ENCODE assay signal across 1 fruit fly cellular context in the genomic region with DNA sequence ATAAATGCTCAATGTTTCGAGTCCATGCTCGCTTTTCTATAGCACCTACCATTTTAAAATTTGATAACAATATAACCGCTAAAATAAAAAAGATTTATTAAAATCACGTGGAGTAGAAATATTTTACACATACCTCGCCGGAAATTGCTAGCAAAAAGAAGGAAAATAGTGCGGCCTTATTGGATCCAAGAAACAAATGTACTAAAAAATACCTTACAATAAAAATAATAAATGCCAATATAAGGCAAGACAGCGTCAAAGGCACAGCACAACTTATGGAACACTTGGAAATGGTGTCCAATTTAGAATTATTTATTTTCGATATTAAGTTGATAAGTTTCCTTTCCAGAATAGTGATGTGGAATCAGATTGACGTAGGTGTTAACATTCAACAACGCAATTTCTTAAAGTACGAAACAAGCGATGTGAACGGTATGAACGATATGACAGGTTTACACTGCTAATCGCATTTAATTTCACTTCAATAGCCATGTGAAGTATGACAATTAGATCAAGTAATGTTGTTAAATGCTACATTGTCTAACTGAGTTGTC.
A peak's percentile ranks its signal among the peaks of the same experiment; 100 is the strongest.
TF ChIP-seq lines count a peak whose summit lies in the region.

Gene RpL5 (minus strand): TSS at position 397 of the 554 bp plus-strand sequence.

TF ChIP-seq in whole organism, embryonic, 481 proteins besides CTCF, POLR2A, EP300 and RAD21 (continued from another document and continues in another):
- TF ChIP-seq CG6175 (GFP tag; IDR thresholded peaks at IDR 0.05; lab: Robert Waterston, UW) (no peak), ttk (GFP tag; IDR thresholded peaks at IDR 0.05; lab: Robert Waterston, UW) (no peak), CG18619 (GFP tag; optimal IDR thresholded peaks at IDR 0.05; lab: Kevin White, UChicago) (peak; percentile 17), ro (GFP tag; IDR thresholded peaks at IDR 0.05; lab: Robert Waterston, UW) (no peak), CG2712 (tag; optimal IDR thresholded peaks at IDR 0.05; lab: Kevin White, UChicago) (peak; percentile 42), CG15601 (tag; optimal IDR thresholded peaks at IDR 0.05; lab: Kevin White, UChicago) (no peak), B-H1 (GFP tag; IDR thresholded peaks at IDR 0.05; lab: Robert Waterston, UW) (no peak), CG43689 (GFP tag; IDR thresholded peaks at IDR 0.05; lab: Robert Waterston, UW) (no peak), CG42726 (GFP tag; IDR thresholded peaks at IDR 0.05; lab: Robert Waterston, UW; ENCODE audit: partially characterized antibody) (no peak), prd (optimal IDR thresholded peaks at IDR 0.05; lab: Kevin White, UChicago) (no peak), prd (GFP tag; IDR thresholded peaks at IDR 0.05; lab: Robert Waterston, UW) (no peak), sima (GFP tag; optimal IDR thresholded peaks at IDR 0.05; lab: Kevin White, UChicago) (no peak), Nf-YC (tag; optimal IDR thresholded peaks at IDR 0.05; lab: Kevin White, UChicago) (no peak), Antp (GFP tag; optimal IDR thresholded peaks at IDR 0.05; lab: Kevin White, UChicago) (no peak), CG11723 (GFP tag; optimal IDR thresholded peaks at IDR 0.05; lab: Kevin White, UChicago) (peak; percentile 98), CG13894 (tag; optimal IDR thresholded peaks at IDR 0.05; lab: Kevin White, UChicago) (no peak), btn (GFP tag; optimal IDR thresholded peaks at IDR 0.05; lab: Kevin White, UChicago) (no peak), H2.0 (GFP tag; IDR thresholded peaks at IDR 0.05; lab: Robert Waterston, UW) (peak; percentile 54), CG11696 (GFP tag; IDR thresholded peaks at IDR 0.05; lab: Robert Waterston, UW) (no peak), CG11504 (tag; optimal IDR thresholded peaks at IDR 0.05; lab: Kevin White, UChicago) (no peak), Jarid2 (GFP tag; optimal IDR thresholded peaks at IDR 0.05; lab: Kevin White, UChicago) (no peak), fd102C (GFP tag; optimal IDR thresholded peaks at IDR 0.05; lab: Kevin White, UChicago) (peak; percentile 14), CG6791 (GFP tag; IDR thresholded peaks at IDR 0.05; lab: Robert Waterston, UW; ENCODE audit: partially characterized antibody) (no peak), CG14667 (GFP tag; IDR thresholded peaks at IDR 0.05; lab: Robert Waterston, UW) (peak; percentile 77), CG6654 (GFP tag; optimal IDR thresholded peaks at IDR 0.05; lab: Kevin White, UChicago) (no peak), Sox100B (GFP tag; optimal IDR thresholded peaks at IDR 0.05; lab: Kevin White, UChicago) (peak; percentile 22), dan (GFP tag; IDR thresholded peaks at IDR 0.05; lab: Robert Waterston, UW) (no peak), twi (tag; optimal IDR thresholded peaks at IDR 0.05; lab: Kevin White, UChicago) (peak; percentile 26), CG9817 (tag; optimal IDR thresholded peaks at IDR 0.05; lab: Kevin White, UChicago) (peak; percentile 53), CG15696 (tag; optimal IDR thresholded peaks at IDR 0.05; lab: Kevin White, UChicago) (peak; percentile 11), CG7963 (GFP tag; IDR thresholded peaks at IDR 0.05; lab: Robert Waterston, UW; ENCODE audit: partially characterized antibody) (no peak), odd (GFP tag; optimal IDR thresholded peaks at IDR 0.05; lab: Kevin White, UChicago) (no peak), Xbp1 (GFP tag; optimal IDR thresholded peaks at IDR 0.05; lab: Kevin White, UChicago) (peak; percentile 45), CG6689 (GFP tag; IDR thresholded peaks at IDR 0.05; lab: Robert Waterston, UW) (no peak), CG11093 (GFP tag; IDR thresholded peaks at IDR 0.05; lab: Robert Waterston, UW) (no peak), H15 (GFP tag; IDR thresholded peaks at IDR 0.05; lab: Robert Waterston, UW) (no peak), MTF-1 (GFP tag; optimal IDR thresholded peaks at IDR 0.05; lab: Kevin White, UChicago; ENCODE audit: borderline replicate concordance) (peak; percentile 44), CG17359 (tag; optimal IDR thresholded peaks at IDR 0.05; lab: Kevin White, UChicago) (no peak), pzg (GFP tag; optimal IDR thresholded peaks at IDR 0.05; lab: Kevin White, UChicago) (peak; percentile 62), h (optimal IDR thresholded peaks at IDR 0.05; lab: Kevin White, UChicago) (no peak), CG8478 (optimal IDR thresholded peaks at IDR 0.05; lab: Kevin White, UChicago) (no peak), MESR4 (GFP tag; optimal IDR thresholded peaks at IDR 0.05; lab: Kevin White, UChicago) (peak; percentile 85), so (GFP tag; IDR thresholded peaks at IDR 0.05; lab: Robert Waterston, UW) (no peak), Blimp-1 (GFP tag; optimal IDR thresholded peaks at IDR 0.05; lab: Kevin White, UChicago) (no peak), Poxn (GFP tag; IDR thresholded peaks at IDR 0.05; lab: Robert Waterston, UW) (no peak), CG13296 (GFP tag; optimal IDR thresholded peaks at IDR 0.05; lab: Kevin White, UChicago) (peak; percentile 4), CG3407 (GFP tag; optimal IDR thresholded peaks at IDR 0.05; lab: Kevin White, UChicago) (no peak), dmrt99B (tag; optimal IDR thresholded peaks at IDR 0.05; lab: Kevin White, UChicago) (no peak), HmgZ (tag; optimal IDR thresholded peaks at IDR 0.05; lab: Kevin White, UChicago) (peak; percentile 57), gsb-n (tag; optimal IDR thresholded peaks at IDR 0.05; lab: Kevin White, UChicago) (no peak), CG7271 (tag; optimal IDR thresholded peaks at IDR 0.05; lab: Kevin White, UChicago) (peak; percentile 77), br (optimal IDR thresholded peaks at IDR 0.05; lab: Kevin White, UChicago) (no peak), crol (GFP tag; IDR thresholded peaks at IDR 0.05; lab: Robert Waterston, UW) (no peak), CG7928 (GFP tag; optimal IDR thresholded peaks at IDR 0.05; lab: Kevin White, UChicago) (no peak), CG1529 (GFP tag; optimal IDR thresholded peaks at IDR 0.05; lab: Kevin White, UChicago) (no peak), CG4424 (GFP tag; optimal IDR thresholded peaks at IDR 0.05; lab: Kevin White, UChicago) (no peak), dmrt11E (tag; optimal IDR thresholded peaks at IDR 0.05; lab: Kevin White, UChicago) (peak; percentile 56), slp2 (GFP tag; optimal IDR thresholded peaks at IDR 0.05; lab: Kevin White, UChicago) (peak; percentile 19), CG10959 (GFP tag; IDR thresholded peaks at IDR 0.05; lab: Robert Waterston, UW) (no peak), crp (GFP tag; optimal IDR thresholded peaks at IDR 0.05; lab: Kevin White, UChicago) (peak in 1 of 2 experiments; percentile 27), C15 (GFP tag; IDR thresholded peaks at IDR 0.05; lab: Robert Waterston, UW) (no peak), schlank (tag; optimal IDR thresholded peaks at IDR 0.05; lab: Kevin White, UChicago) (no peak), gt (GFP tag; IDR thresholded peaks at IDR 0.05; lab: Robert Waterston, UW) (no peak), emc (GFP tag; optimal IDR thresholded peaks at IDR 0.05; lab: Kevin White, UChicago) (no peak), Hey (tag; optimal IDR thresholded peaks at IDR 0.05; lab: Kevin White, UChicago) (no peak), zen2 (GFP tag; IDR thresholded peaks at IDR 0.05; lab: Robert Waterston, UW; ENCODE audit: partially characterized antibody) (no peak), sob (GFP tag; IDR thresholded peaks at IDR 0.05; lab: Robert Waterston, UW) (no peak; the same call in 1 of the 2 replicates), CG2116 (GFP tag; optimal IDR thresholded peaks at IDR 0.05; lab: Kevin White, UChicago) (peak; percentile 48), CG9797 (GFP tag; optimal IDR thresholded peaks at IDR 0.05; lab: Kevin White, UChicago) (no peak), GATAe (GFP tag; conservative IDR thresholded peaks at IDR 0.05; lab: Robert Waterston, UW) (no peak), CG9215 (GFP tag; IDR thresholded peaks at IDR 0.05; lab: Robert Waterston, UW) (no peak), CG10654 (GFP tag; optimal IDR thresholded peaks at IDR 0.05; lab: Kevin White, UChicago) (peak; percentile 3), BtbVII (GFP tag; optimal IDR thresholded peaks at IDR 0.05; lab: Kevin White, UChicago) (no peak), Ets97D (GFP tag; optimal IDR thresholded peaks at IDR 0.05; lab: Kevin White, UChicago) (peak; percentile 98), ATbp (GFP tag; optimal IDR thresholded peaks at IDR 0.05; lab: Kevin White, UChicago) (no peak), unpg (GFP tag; optimal IDR thresholded peaks at IDR 0.05; lab: Kevin White, UChicago) (no peak), CG2875 (GFP tag; optimal IDR thresholded peaks at IDR 0.05; lab: Kevin White, UChicago) (peak; percentile 23), CG3065 (GFP tag; optimal IDR thresholded peaks at IDR 0.05; lab: Kevin White, UChicago) (no peak), maf-S (GFP tag; optimal IDR thresholded peaks at IDR 0.05; lab: Kevin White, UChicago) (peak; percentile 23), slou (GFP tag; optimal IDR thresholded peaks at IDR 0.05; lab: Kevin White, UChicago) (peak; percentile 65), CG10267 (tag; optimal IDR thresholded peaks at IDR 0.05; lab: Kevin White, UChicago) (peak; percentile 22), CG6813 (GFP tag; optimal IDR thresholded peaks at IDR 0.05; lab: Kevin White, UChicago) (no peak), croc (GFP tag; conservative IDR thresholded peaks at IDR 0.05; lab: Robert Waterston, UW) (no peak; the same call in 2 of the 3 replicates), D19A (tag; optimal IDR thresholded peaks at IDR 0.05; lab: Kevin White, UChicago) (no peak), Asciz (GFP tag; optimal IDR thresholded peaks at IDR 0.05; lab: Kevin White, UChicago) (peak; percentile 17), eve (GFP tag; optimal IDR thresholded peaks at IDR 0.05; lab: Kevin White, UChicago) (peak in 1 of 2 experiments; percentile 35), chif (GFP tag; optimal IDR thresholded peaks at IDR 0.05; lab: Kevin White, UChicago) (peak in 1 of 2 experiments; percentile 12), fd3F (GFP tag; optimal IDR thresholded peaks at IDR 0.05; lab: Kevin White, UChicago) (no peak), tgo (GFP tag; IDR thresholded peaks at IDR 0.05; lab: Robert Waterston, UW) (peak; percentile 45), Max (GFP tag; optimal IDR thresholded peaks at IDR 0.05; lab: Kevin White, UChicago) (no peak), Sry-δ (GFP tag; optimal IDR thresholded peaks at IDR 0.05; lab: Kevin White, UChicago) (peak; percentile 37), CG8944 (GFP tag; optimal IDR thresholded peaks at IDR 0.05; lab: Kevin White, UChicago) (no peak), CG5953 (GFP tag; IDR thresholded peaks at IDR 0.05; lab: Robert Waterston, UW) (no peak), CG18476 (GFP tag; optimal IDR thresholded peaks at IDR 0.05; lab: Kevin White, UChicago) (no peak), CG14441 (GFP tag; IDR thresholded peaks at IDR 0.05; lab: Robert Waterston, UW) (no peak), tup (GFP tag; optimal IDR thresholded peaks at IDR 0.05; lab: Kevin White, UChicago) (no peak), CG1602 (GFP tag; optimal IDR thresholded peaks at IDR 0.05; lab: Kevin White, UChicago) (no peak), fru (optimal IDR thresholded peaks at IDR 0.05; lab: Kevin White, UChicago) (no peak), onecut (GFP tag; IDR thresholded peaks at IDR 0.05; lab: Robert Waterston, UW) (peak; percentile 43), ewg (GFP tag; optimal IDR thresholded peaks at IDR 0.05; lab: Kevin White, UChicago) (no peak), Usf (GFP tag; optimal IDR thresholded peaks at IDR 0.05; lab: Kevin White, UChicago) (peak; percentile 2), nerfin-2 (GFP tag; IDR thresholded peaks at IDR 0.05; lab: Robert Waterston, UW; ENCODE audit: partially characterized antibody) (no peak), CG11085 (GFP tag; IDR thresholded peaks at IDR 0.05; lab: Robert Waterston, UW) (peak; percentile 50; the same call in 1 of the 2 replicates), Kr (GFP tag; optimal IDR thresholded peaks at IDR 0.05; lab: Kevin White, UChicago) (no peak), Taf1 (GFP tag; IDR thresholded peaks at IDR 0.05; lab: Robert Waterston, UW) (no peak; the same call in 1 of the 2 replicates), en (GFP tag; optimal IDR thresholded peaks at IDR 0.05; lab: Kevin White, UChicago) (peak; percentile 20), slbo (GFP tag; IDR thresholded peaks at IDR 0.05; lab: Robert Waterston, UW) (no peak), CG15269 (tag; optimal IDR thresholded peaks at IDR 0.05; lab: Kevin White, UChicago) (no peak), CG6254 (GFP tag; optimal IDR thresholded peaks at IDR 0.05; lab: Kevin White, UChicago) (no peak), Lhr (GFP tag; optimal IDR thresholded peaks at IDR 0.05; lab: Kevin White, UChicago) (peak; percentile 84), HLH4C (GFP tag; IDR thresholded peaks at IDR 0.05; lab: Robert Waterston, UW; ENCODE audit: partially characterized antibody) (no peak), CG3838 (GFP tag; optimal IDR thresholded peaks at IDR 0.05; lab: Kevin White, UChicago) (no peak), ash1 (GFP tag; optimal IDR thresholded peaks at IDR 0.05; lab: Kevin White, UChicago) (no peak), CG7556 (GFP tag; optimal IDR thresholded peaks at IDR 0.05; lab: Kevin White, UChicago) (no peak), CG31224 (GFP tag; IDR thresholded peaks at IDR 0.05; lab: Robert Waterston, UW) (no peak), nerfin-1 (tag; optimal IDR thresholded peaks at IDR 0.05; lab: Kevin White, UChicago) (no peak), chn (GFP tag; optimal IDR thresholded peaks at IDR 0.05; lab: Kevin White, UChicago) (no peak), gfzf (GFP tag; optimal IDR thresholded peaks at IDR 0.05; lab: Kevin White, UChicago) (peak; percentile 71), CG6765 (GFP tag; optimal IDR thresholded peaks at IDR 0.05; lab: Kevin White, UChicago) (peak; percentile 11), NC2α (GFP tag; optimal IDR thresholded peaks at IDR 0.05; lab: Kevin White, UChicago) (no peak), HHEX (GFP tag; optimal IDR thresholded peaks at IDR 0.05; lab: Kevin White, UChicago) (no peak), Mrtf (GFP tag; IDR thresholded peaks at IDR 0.05; lab: Robert Waterston, UW) (no peak), CoRest (tag; optimal IDR thresholded peaks at IDR 0.05; lab: Kevin White, UChicago) (peak; percentile 55), oc (tag; optimal IDR thresholded peaks at IDR 0.05; lab: Kevin White, UChicago) (no peak), phol (tag; optimal IDR thresholded peaks at IDR 0.05; lab: Kevin White, UChicago) (peak; percentile 76), sqz (GFP tag; optimal IDR thresholded peaks at IDR 0.05; lab: Kevin White, UChicago) (no peak), CG15514 (GFP tag; optimal IDR thresholded peaks at IDR 0.05; lab: Kevin White, UChicago) (no peak), seq (GFP tag; IDR thresholded peaks at IDR 0.05; lab: Robert Waterston, UW) (no peak), CG33557 (GFP tag; optimal IDR thresholded peaks at IDR 0.05; lab: Kevin White, UChicago) (peak; percentile 26), CG4404 (GFP tag; IDR thresholded peaks at IDR 0.05; lab: Robert Waterston, UW) (no peak)
